Worm (Caenorhabditis elegans): Measurements from ENCODE around the gene glb-4.
A peak's percentile ranks its signal among the peaks of the same experiment; 100 is the strongest.

Gene glb-4

DNA sequence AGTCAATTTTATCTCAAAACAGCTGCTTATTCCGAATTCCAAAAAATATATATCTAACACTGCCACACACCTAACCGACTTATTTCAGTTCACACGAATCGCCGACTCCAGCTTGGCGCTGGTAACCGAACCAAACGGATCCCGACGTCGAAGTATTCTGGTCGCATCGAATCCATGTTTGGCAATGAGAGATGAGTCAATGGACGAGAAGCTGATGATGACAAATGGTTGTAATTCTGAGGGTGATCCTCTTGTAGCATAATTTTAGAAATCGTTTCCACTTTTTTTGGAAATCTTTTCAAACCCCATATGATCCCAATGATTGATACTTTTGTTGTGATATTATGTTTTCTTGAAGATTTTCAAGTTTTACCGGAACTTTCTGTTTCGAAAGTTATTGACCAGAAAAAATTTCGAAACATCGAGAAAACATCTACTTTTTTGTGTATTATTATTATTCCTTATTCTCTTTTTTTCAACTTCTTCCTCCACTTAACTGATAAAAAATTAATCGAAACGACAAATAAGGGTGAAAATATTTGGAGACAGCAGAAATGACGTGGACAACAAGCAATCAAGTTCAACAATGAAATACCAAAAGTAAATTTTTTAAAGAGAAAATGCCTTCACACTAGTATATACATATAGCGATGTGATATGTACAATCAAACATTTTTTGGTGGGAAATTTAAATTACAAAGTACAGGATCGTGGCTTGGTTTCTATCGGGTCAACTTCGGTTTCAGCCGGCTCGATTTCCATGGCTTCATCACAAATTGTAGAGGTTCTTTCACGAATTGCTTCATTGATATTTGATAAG is 39.1 kb upstream of the glb-4 start (continued):
- TF ChIP-seq nhr-111 (GFP tag; optimal IDR thresholded peaks at IDR 0.05): no peak
- peak; percentile 43 for TF ChIP-seq jun-1 (tag; optimal IDR thresholded peaks at IDR 0.05)
- TF ChIP-seq D1046.2 (GFP tag; IDR thresholded peaks at IDR 0.05): 0 out of 2 replicates have a peak, but pooled peaks have one; percentile 28
- 0 out of 2 replicates have a peak, but pooled peaks have one; percentile 31 for TF ChIP-seq snpc-1.2 (GFP tag; IDR thresholded peaks at IDR 0.05)
- TF ChIP-seq nhr-41 (GFP tag; IDR thresholded peaks at IDR 0.05): peak; percentile 57
- TF ChIP-seq arid-1 (GFP tag; conservative IDR thresholded peaks at IDR 0.05): peak; percentile 77; the same call in 1 of the 2 replicates
- TF ChIP-seq lsy-2 (tag; optimal IDR thresholded peaks at IDR 0.05): peak in 1 of 2 experiments; percentile 15
- TF ChIP-seq madf-9 (GFP tag; conservative IDR thresholded peaks at IDR 0.05): peak; percentile 56; the same call in 1 of the 2 replicates
- TF ChIP-seq unc-62 (GFP tag; optimal IDR thresholded peaks at IDR 0.05 in 1 of 2): peak; percentile 24 to 87
- TF ChIP-seq unc-62 (tag; optimal IDR thresholded peaks at IDR 0.05): no peak
- TF ChIP-seq mes-2 (tag; optimal IDR thresholded peaks at IDR 0.05; ENCODE audit: poor library complexity, severe bottlenecking): peak; percentile 34
- TF ChIP-seq Y105C5A.15 (GFP tag; IDR thresholded peaks at IDR 0.05): peak; percentile 73; the same call in 1 of the 2 replicates
- no peak for TF ChIP-seq spr-1 (tag; optimal IDR thresholded peaks at IDR 0.05)
- TF ChIP-seq spr-3 (GFP tag; optimal IDR thresholded peaks at IDR 0.05): no peak
- TF ChIP-seq daf-8 (GFP tag; IDR thresholded peaks at IDR 0.05): 0 out of 2 replicates have a peak, but pooled peaks have one; percentile 65
- TF ChIP-seq F49E8.2 (tag; optimal IDR thresholded peaks at IDR 0.05; ENCODE audit: borderline replicate concordance): no peak
- no peak; the same call in 1 of the 2 replicates for TF ChIP-seq pha-4 (GFP tag; IDR thresholded peaks at IDR 0.05)
- no peak for TF ChIP-seq pha-4 (tag; optimal IDR thresholded peaks at IDR 0.05)
- TF ChIP-seq hlh-30 (tag; optimal IDR thresholded peaks at IDR 0.05; ENCODE audit: insufficient read depth): no peak
- no peak for TF ChIP-seq tag-97 (GFP tag; IDR thresholded peaks at IDR 0.05)
- TF ChIP-seq mdt-29 (GFP tag; IDR thresholded peaks at IDR 0.05): 0 out of 2 replicates have a peak, but pooled peaks have one; percentile 11
- TF ChIP-seq attf-4 (tag; optimal IDR thresholded peaks at IDR 0.05): no peak
- TF ChIP-seq ZK546.5 (tag; optimal IDR thresholded peaks at IDR 0.05): no peak
- peak; percentile 69 for TF ChIP-seq dve-1 (tag; optimal IDR thresholded peaks at IDR 0.05; ENCODE audit: insufficient read depth)
- peak; percentile 71 for TF ChIP-seq nhr-10 (tag; optimal IDR thresholded peaks at IDR 0.05)
- no peak for TF ChIP-seq ceh-32 (tag; optimal IDR thresholded peaks at IDR 0.05; ENCODE audit: poor library complexity)
- peak; percentile 7 for TF ChIP-seq zip-2 (tag; optimal IDR thresholded peaks at IDR 0.05)
- peak; percentile 23; the same call in 1 of the 2 replicates for TF ChIP-seq Y75B8A.6 (GFP tag; IDR thresholded peaks at IDR 0.05)

DNA sequence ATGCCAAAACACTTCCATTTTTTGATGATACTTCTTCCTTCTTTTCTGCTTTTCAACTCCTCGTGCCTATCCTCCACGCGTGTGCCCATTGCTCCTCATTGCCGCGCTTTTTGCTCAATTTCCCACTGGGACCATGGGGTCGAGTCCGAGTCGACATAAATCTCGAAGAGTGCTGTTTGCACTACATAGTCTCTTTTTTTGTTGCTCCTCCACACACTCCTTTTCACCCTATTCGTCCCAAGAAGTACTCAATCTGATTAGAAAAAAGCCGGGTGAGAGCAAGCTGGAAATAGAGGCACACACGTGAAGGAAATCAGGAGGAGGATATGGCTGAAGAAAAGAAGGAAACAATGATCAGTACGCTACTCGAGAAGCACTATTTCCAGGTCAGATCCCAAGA is 31.6 kb upstream of the glb-4 start, which contains the start of gene arrd-6:
Gene arrd-6 (plus strand): TSS at position 169 of the 400 bp plus-strand sequence.
- TF ChIP-seq hlh-11 (tag; optimal IDR thresholded peaks at IDR 0.05) (no peak), lin-15B (tag; optimal IDR thresholded peaks at IDR 0.05) (no peak), D1046.2 (GFP tag; IDR thresholded peaks at IDR 0.05) (no peak), egl-43 (GFP tag; IDR thresholded peaks at IDR 0.05) (no peak), nhr-42 (GFP tag; IDR thresholded peaks at IDR 0.05) (no peak), zip-11 (GFP tag; IDR thresholded peaks at IDR 0.05) (no peak), daf-12 (tag; optimal IDR thresholded peaks at IDR 0.05) (no peak), lsy-2 (tag; optimal IDR thresholded peaks at IDR 0.05) (no peak), pha-4 (GFP tag; IDR thresholded peaks at IDR 0.05) (no peak), pha-4 (tag; optimal IDR thresholded peaks at IDR 0.05) (no peak), snpc-1.2 (GFP tag; IDR thresholded peaks at IDR 0.05) (no peak), spr-1 (tag; optimal IDR thresholded peaks at IDR 0.05) (no peak), nhr-10 (tag; optimal IDR thresholded peaks at IDR 0.05) (no peak), Y75B8A.6 (GFP tag; IDR thresholded peaks at IDR 0.05) (no peak), duxl-1 (tag; optimal IDR thresholded peaks at IDR 0.05; ENCODE audit: poor library complexity) (no peak), tag-97 (GFP tag; IDR thresholded peaks at IDR 0.05) (no peak), daf-16 (GFP tag; optimal IDR thresholded peaks at IDR 0.05) (no peak), daf-16 (tag; optimal IDR thresholded peaks at IDR 0.05) (no peak), vab-7 (GFP tag; IDR thresholded peaks at IDR 0.05) (0 out of 2 replicates have a peak, but pooled peaks have one; percentile 34), ctbp-1 (GFP tag; IDR thresholded peaks at IDR 0.05) (no peak), zip-2 (tag; optimal IDR thresholded peaks at IDR 0.05) (no peak), ceh-62 (tag; optimal IDR thresholded peaks at IDR 0.05) (no peak), nhr-25 (tag; optimal IDR thresholded peaks at IDR 0.05; ENCODE audit: borderline replicate concordance, insufficient read depth) (no peak), mdl-1 (tag; optimal IDR thresholded peaks at IDR 0.05) (peak in 1 of 2 experiments; percentile 11), rbr-2 (tag; optimal IDR thresholded peaks at IDR 0.05) (no peak), cey-2 (tag; optimal IDR thresholded peaks at IDR 0.05; ENCODE audit: borderline replicate concordance, insufficient read depth) (no peak), ZK337.2 (GFP tag; IDR thresholded peaks at IDR 0.05) (no peak), aha-1 (tag) (peak; percentile 56)
